Fruit fly (Drosophila melanogaster) whole organism, wandering third instar larva: ENCODE data around the gene CG13705.
A peak's percentile ranks its signal among the peaks of the same experiment; 100 is the strongest.

ENCODE experiments used
- Abd-B ChIP-seq: fragments of >200 bp; optimal IDR thresholded peaks from 2 replicates; lab custom pipeline; 2017; ENCODE audit warnings: missing biosample characterization, missing genetic modification characterization
- CG32264 ChIP-seq: fragments of 200-800 bp; sonication (Bioruptor generic); optimal IDR thresholded peaks from 2 replicates; lab custom pipeline; 2016; ENCODE audit warnings: missing biosample characterization, missing genetic modification characterization
- CrebA ChIP-seq: fragments of 200-800 bp; sonication (Bioruptor generic); optimal IDR thresholded peaks from 2 replicates; lab custom pipeline; 2016; ENCODE audit warnings: missing biosample characterization, mild to moderate bottlenecking, missing genetic modification characterization, borderline replicate concordance
- Dfd ChIP-seq: fragments of >200 bp; optimal IDR thresholded peaks from 2 replicates; lab custom pipeline; 2017; ENCODE audit warnings: missing biosample characterization, missing genetic modification characterization
- HLH106 ChIP-seq: fragments of 200-800 bp; optimal IDR thresholded peaks from 3 replicates; lab custom pipeline; 2019; ENCODE audit warnings: missing biosample characterization, mild to moderate bottlenecking, missing genetic modification characterization, moderate library complexity
- Hnf4 ChIP-seq: fragments of 200-800 bp; sonication (Bioruptor generic); optimal IDR thresholded peaks from 2 replicates; lab custom pipeline; 2016; ENCODE audit warnings: missing biosample characterization, mild to moderate bottlenecking, missing genetic modification characterization
- Hr83 ChIP-seq: fragments of 200-300 bp; sonication (Bioruptor generic); optimal IDR thresholded peaks from 2 replicates; lab custom pipeline; 2016; ENCODE audit warnings: missing biosample characterization, mild to moderate bottlenecking, missing genetic modification characterization, moderate library complexity; ENCODE audit not compliant: poor library complexity, severe bottlenecking
- Mio ChIP-seq: sonication (Bioruptor generic); optimal IDR thresholded peaks from 2 replicates; lab custom pipeline; 2016; ENCODE audit warnings: missing biosample characterization, missing genetic modification characterization
- Myc ChIP-seq: fragments of >200 bp; optimal IDR thresholded peaks from 2 replicates; lab custom pipeline; 2017
- N ChIP-seq: fragments of >200 bp; optimal IDR thresholded peaks from 2 replicates; lab custom pipeline; 2018; ENCODE audit warnings: missing biosample characterization, missing external identifiers, missing genetic modification characterization
- Rel ChIP-seq, 2 experiments: fragments of 200-800 bp; sonication (Bioruptor generic) in 1 of 2; optimal IDR thresholded peaks; 2 replicates in 1 of 2; 3 replicates in 1 of 2; lab custom pipeline; 2016 to 2019; ENCODE audit warnings: mild to moderate bottlenecking in 2 of 2, missing biosample characterization in 2 of 2, missing genetic modification characterization in 2 of 2, moderate library complexity in 1 of 2
- Sp1 ChIP-seq: fragments of 200-800 bp; sonication (Bioruptor generic); optimal IDR thresholded peaks from 3 replicates; lab custom pipeline; 2019; ENCODE audit warnings: missing biosample characterization, mild to moderate bottlenecking, missing genetic modification characterization, moderate library complexity
- Vsx2 ChIP-seq: fragments of 200-300, 225-300 bp; sonication (Bioruptor generic); optimal IDR thresholded peaks from 2 replicates; lab custom pipeline; 2018; ENCODE audit warnings: missing biosample characterization, missing genetic modification characterization; ENCODE audit not compliant: partially characterized antibody
- br ChIP-seq: fragments of 200-800 bp; sonication (Bioruptor generic); optimal IDR thresholded peaks from 2 replicates; lab custom pipeline; 2016; ENCODE audit warnings: missing biosample characterization, missing genetic modification characterization
- brk ChIP-seq: fragments of 200-800 bp; sonication (Bioruptor generic); optimal IDR thresholded peaks from 2 replicates; lab custom pipeline; 2016; ENCODE audit warnings: missing biosample characterization, mild to moderate bottlenecking, missing genetic modification characterization
- dl ChIP-seq, 2 experiments: fragments of 175-275, 200-275 bp in 1 of 2; fragments of 200-275 bp in 1 of 2; sonication (Bioruptor generic); optimal IDR thresholded peaks; lab custom pipeline; 2018; ENCODE audit warnings: mild to moderate bottlenecking in 2 of 2, missing biosample characterization in 2 of 2, missing genetic modification characterization in 2 of 2, moderate library complexity in 2 of 2; ENCODE audit not compliant: partially characterized antibody in 2 of 2, insufficient read depth in 1 of 2
- dsf ChIP-seq: sonication (Bioruptor generic); optimal IDR thresholded peaks from 2 replicates; lab custom pipeline; 2016; ENCODE audit warnings: missing biosample characterization, missing genetic modification characterization, borderline replicate concordance
- ey ChIP-seq: fragments of 200-800 bp; sonication (Bioruptor generic); optimal IDR thresholded peaks from 2 replicates; lab custom pipeline; 2016; ENCODE audit warnings: missing biosample characterization, missing genetic modification characterization
- fru ChIP-seq: fragments of 200-800 bp; sonication (Bioruptor generic); optimal IDR thresholded peaks from 3 replicates; lab custom pipeline; 2016; ENCODE audit warnings: missing biosample characterization, mild to moderate bottlenecking, missing genetic modification characterization
- h ChIP-seq: fragments of 200-800 bp; sonication (Bioruptor generic); optimal IDR thresholded peaks from 3 replicates; lab custom pipeline; 2016; ENCODE audit warnings: missing biosample characterization, mild to moderate bottlenecking, missing genetic modification characterization
- jim ChIP-seq: fragments of 175-275, 200-325 bp; sonication (Bioruptor generic); optimal IDR thresholded peaks from 2 replicates; lab custom pipeline; 2016; ENCODE audit warnings: missing biosample characterization, mild to moderate bottlenecking, missing genetic modification characterization
- lola ChIP-seq: fragments of >200 bp; optimal IDR thresholded peaks from 2 replicates; lab custom pipeline; 2017; ENCODE audit warnings: missing biosample characterization, missing genetic modification characterization
- pan ChIP-seq: fragments of >200 bp; optimal IDR thresholded peaks from 2 replicates; lab custom pipeline; 2017
- psq ChIP-seq: fragments of 200-800 bp; sonication (Bioruptor generic); optimal IDR thresholded peaks from 3 replicates; lab custom pipeline; 2017; ENCODE audit warnings: missing biosample characterization, mild to moderate bottlenecking, missing genetic modification characterization, moderate library complexity
- rgr ChIP-seq: fragments of 200-800 bp; sonication (Bioruptor generic); optimal IDR thresholded peaks from 3 replicates; lab custom pipeline; 2016; ENCODE audit warnings: missing biosample characterization, mild to moderate bottlenecking, missing genetic modification characterization
- sv ChIP-seq: fragments of 200-800 bp; sonication (Bioruptor generic); optimal IDR thresholded peaks from 3 replicates; lab custom pipeline; 2016; ENCODE audit warnings: missing biosample characterization, missing genetic modification characterization
- tai ChIP-seq: sonication (Bioruptor generic); optimal IDR thresholded peaks from 2 replicates; lab custom pipeline; 2016; ENCODE audit warnings: missing biosample characterization, missing genetic modification characterization
- woc ChIP-seq: sonication (Bioruptor generic); optimal IDR thresholded peaks from 2 replicates; lab custom pipeline; 2016; ENCODE audit warnings: missing biosample characterization, mild to moderate bottlenecking, missing genetic modification characterization

The CG13705 gene

dm6 chr3L:4910068-4910467, 13.4 kb downstream of the CG13705 start, which contains the start of gene Rh50:
Gene Rh50, plus strand, starts transcription at chr3L:4910368.
- TF ChIP-seq fru (GFP tag; lab: Kevin White, UChicago), result no peak
- TF ChIP-seq Abd-B (GFP tag; lab: Kevin White, UChicago), result no peak
- no peak for TF ChIP-seq ey (GFP tag; lab: Kevin White, UChicago)

dm6 chr3L:4920935-4921334, 24.3 kb downstream of the CG13705 start:
- TF ChIP-seq rgr (no peak), h (GFP tag; lab: Kevin White, UChicago) (no peak), Dfd (GFP tag; lab: Kevin White, UChicago) (no peak), fru (GFP tag; lab: Kevin White, UChicago) (peak; percentile 9), brk (no peak)

dm6 chr3L:4924612-4925011, 27.9 kb downstream of the CG13705 start:
- no peak for TF ChIP-seq h (GFP tag; lab: Kevin White, UChicago)
- TF ChIP-seq fru (GFP tag; lab: Kevin White, UChicago), result no peak
- no peak for TF ChIP-seq CG32264 (GFP tag; lab: Kevin White, UChicago)
- TF ChIP-seq sv (GFP tag; lab: Kevin White, UChicago), result no peak
- no peak for TF ChIP-seq woc (GFP tag; lab: Kevin White, UChicago)
- no peak for TF ChIP-seq Vsx2
- no peak for TF ChIP-seq dl (GFP tag; optimal IDR thresholded peaks at IDR 0.05; lab: Kevin White, UChicago; ENCODE audit: insufficient read depth in 1 of 2, partially characterized antibody in 2 of 2)
- TF ChIP-seq lola (GFP tag; lab: Kevin White, UChicago), result no peak
- no peak for TF ChIP-seq Abd-B (GFP tag; lab: Kevin White, UChicago)
- no peak for TF ChIP-seq Mio (GFP tag; lab: Kevin White, UChicago)
- TF ChIP-seq pan (lab: Kevin White, UChicago), result no peak
- no peak for TF ChIP-seq Hr83 (GFP tag; lab: Kevin White, UChicago)
- no peak for TF ChIP-seq ey (GFP tag; lab: Kevin White, UChicago)
- no peak for TF ChIP-seq psq (GFP tag; lab: Kevin White, UChicago)
- no peak for TF ChIP-seq jim
- TF ChIP-seq dsf (GFP tag; lab: Kevin White, UChicago), result no peak
- no peak for TF ChIP-seq Rel (GFP tag; optimal IDR thresholded peaks at IDR 0.05; lab: Kevin White, UChicago)
- no peak for TF ChIP-seq Rel (tag; optimal IDR thresholded peaks at IDR 0.05; lab: Kevin White, UChicago)
- no peak for TF ChIP-seq br

- TF ChIP-seq N (GFP tag; lab: Kevin White, UChicago) (no peak), Sp1 (GFP tag; lab: Kevin White, UChicago) (no peak), Hnf4 (GFP tag; lab: Kevin White, UChicago) (no peak), HLH106 (peak; percentile 7), rgr (no peak), tai (GFP tag; lab: Kevin White, UChicago) (no peak), h (GFP tag; lab: Kevin White, UChicago) (peak; percentile 1), Myc (lab: Kevin White, UChicago) (no peak), woc (GFP tag; lab: Kevin White, UChicago) (no peak), CrebA (GFP tag; lab: Kevin White, UChicago) (no peak)
Measured at dm6 chr3L:4929781-4930180, 33.1 kb downstream of the CG13705 start.
